Worm (Caenorhabditis elegans) whole organism, L3 larva: ENCODE results near the gene immt-1.

Experiments
- ZK546.5 ChIP-seq: sonication (generic microtip); optimal IDR thresholded peaks from 2 replicates; lab custom pipeline; 2017; ENCODE audit warnings: missing biosample characterization, missing genetic modification characterization
- aly-2 ChIP-seq: fragments of 150-350 bp; optimal IDR thresholded peaks from 2 replicates; lab custom pipeline; 2014; ENCODE audit warnings: missing biosample characterization, missing genetic modification characterization
- elt-2 ChIP-seq: sonication (generic microtip); optimal IDR thresholded peaks from 2 replicates; lab custom pipeline; 2016; ENCODE audit warnings: missing genetic modification reagents, mild to moderate bottlenecking, missing genetic modification characterization, missing compliant biosample characterization
- eor-1 ChIP-seq, 2 experiments: fragments of 150-350 bp; optimal IDR thresholded peaks; 2 replicates each; lab custom pipeline; 2014 to 2018; ENCODE audit warnings: missing biosample characterization in 2 of 2, missing genetic modification characterization in 2 of 2
- fkh-10 ChIP-seq: sonication (generic microtip); optimal IDR thresholded peaks from 2 replicates; lab custom pipeline; 2017; ENCODE audit warnings: missing biosample characterization, missing genetic modification reagents, missing genetic modification characterization
- fkh-2 ChIP-seq: fragments of 150-350 bp; optimal IDR thresholded peaks from 2 replicates; lab custom pipeline; 2014; ENCODE audit warnings: missing biosample characterization, missing genetic modification reagents, missing genetic modification characterization
- fos-1 ChIP-seq: fragments of 150-350 bp; optimal IDR thresholded peaks from 2 replicates; lab custom pipeline; 2014; ENCODE audit warnings: missing biosample characterization, missing genetic modification characterization
- jun-1 ChIP-seq: fragments of 150-350 bp; optimal IDR thresholded peaks from 2 replicates; lab custom pipeline; 2014; ENCODE audit warnings: missing biosample characterization, missing genetic modification reagents, missing genetic modification characterization
- mdl-1 ChIP-seq: fragments of 150-350 bp; optimal IDR thresholded peaks from 2 replicates; lab custom pipeline; 2014; ENCODE audit warnings: missing biosample characterization, missing genetic modification characterization
- mml-1 ChIP-seq: fragments of 150-350 bp; sonication (generic microtip); optimal IDR thresholded peaks from 3 replicates; lab custom pipeline; 2014; ENCODE audit warnings: missing biosample characterization, missing genetic modification characterization
- nhr-12 ChIP-seq: fragments of 150-350 bp; optimal IDR thresholded peaks from 2 replicates; lab custom pipeline; 2014; ENCODE audit warnings: missing biosample characterization, missing genetic modification characterization
- nhr-28 ChIP-seq: fragments of 150-350 bp; optimal IDR thresholded peaks from 2 replicates; lab custom pipeline; 2014; ENCODE audit warnings: missing biosample characterization, missing genetic modification characterization
- nhr-43 ChIP-seq: sonication (generic microtip); optimal IDR thresholded peaks from 2 replicates; lab custom pipeline; 2016; ENCODE audit warnings: mild to moderate bottlenecking, missing genetic modification characterization, missing compliant biosample characterization; ENCODE audit not compliant: poor library complexity, severe bottlenecking
- nhr-77 ChIP-seq: fragments of 150-350 bp; optimal IDR thresholded peaks from 2 replicates; lab custom pipeline; 2014; ENCODE audit warnings: missing biosample characterization, missing genetic modification characterization
- pqm-1 ChIP-seq: fragments of 150-350 bp; optimal IDR thresholded peaks from 2 replicates; lab custom pipeline; 2017; ENCODE audit warnings: missing biosample characterization, missing genetic modification characterization, inconsistent platforms
- skn-1 ChIP-seq: fragments of 150-350 bp; optimal IDR thresholded peaks from 2 replicates; lab custom pipeline; 2014; ENCODE audit warnings: missing biosample characterization, missing genetic modification characterization
- snpc-4 ChIP-seq: fragments of 150-350 bp; optimal IDR thresholded peaks from 2 replicates; lab custom pipeline; 2014; ENCODE audit warnings: missing biosample characterization, missing genetic modification characterization
- unc-39 ChIP-seq: sonication (generic microtip); optimal IDR thresholded peaks from 4 replicates; lab custom pipeline; 2017; ENCODE audit warnings: missing biosample characterization, missing genetic modification characterization
- zag-1 ChIP-seq: fragments of 150-350 bp; optimal IDR thresholded peaks from 2 replicates; lab custom pipeline; 2014; ENCODE audit warnings: missing biosample characterization, missing genetic modification characterization
- ztf-4 ChIP-seq: fragments of 150-350 bp; optimal IDR thresholded peaks from 2 replicates; lab custom pipeline; 2014; ENCODE audit warnings: missing biosample characterization, missing genetic modification characterization

immt-1 gene

DNA sequence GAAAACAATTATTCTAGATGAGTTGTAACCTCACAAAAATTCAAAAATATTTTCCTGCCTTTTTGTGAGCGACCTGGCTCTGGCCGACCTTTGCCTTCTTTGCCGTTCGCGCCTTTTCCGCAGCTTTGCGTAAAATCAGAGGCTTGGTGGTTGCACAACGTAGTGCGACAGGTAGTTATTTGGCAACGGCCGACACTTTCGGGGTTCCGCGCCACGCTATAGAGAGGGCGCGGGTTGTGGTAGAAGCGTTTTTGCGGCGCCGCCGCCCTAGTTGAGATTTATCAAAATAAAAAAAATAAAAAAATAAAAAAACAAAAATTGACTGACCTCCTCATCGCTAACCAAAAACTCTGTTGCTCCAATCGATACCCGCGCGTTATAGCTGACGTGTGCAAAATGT is 23.2 kb downstream of the immt-1 start:
- TF ChIP-seq fkh-10 (GFP tag; lab: Kevin White, UChicago) (no peak), fkh-2 (tag; lab: Kevin White, UChicago) (no peak), jun-1 (tag; lab: Kevin White, UChicago) (no peak), snpc-4 (tag; lab: Kevin White, UChicago) (peak; percentile 26), ZK546.5 (tag; lab: Kevin White, UChicago) (no peak), unc-39 (no peak), nhr-43 (tag; lab: Kevin White, UChicago) (no peak), ztf-4 (no peak), elt-2 (tag; lab: Kevin White, UChicago) (peak; percentile 9)

DNA sequence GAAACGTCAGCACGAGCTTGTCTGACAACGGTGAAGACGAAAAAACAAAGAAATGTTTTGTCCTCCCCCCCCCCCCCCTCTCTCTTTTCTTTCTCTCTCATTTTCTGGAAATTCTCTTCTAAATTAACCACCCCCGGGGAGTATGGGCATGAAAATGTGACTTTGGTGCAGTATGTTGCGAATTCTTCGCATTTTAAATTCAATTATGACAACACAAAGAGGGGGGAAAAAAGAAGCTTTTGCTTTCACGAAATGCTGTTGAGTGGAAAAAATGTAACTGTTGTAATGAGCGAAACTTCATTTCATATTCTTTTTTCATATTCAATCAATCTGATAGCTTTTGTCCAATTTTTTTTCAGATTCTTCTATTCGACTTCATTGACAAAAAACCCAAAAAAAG is 32.6 kb downstream of the immt-1 start:
- TF ChIP-seq nhr-12: no peak
- peak; percentile 79 for TF ChIP-seq fkh-10 (GFP tag; lab: Kevin White, UChicago)
- TF ChIP-seq nhr-28 (tag; lab: Kevin White, UChicago): no peak

DNA sequence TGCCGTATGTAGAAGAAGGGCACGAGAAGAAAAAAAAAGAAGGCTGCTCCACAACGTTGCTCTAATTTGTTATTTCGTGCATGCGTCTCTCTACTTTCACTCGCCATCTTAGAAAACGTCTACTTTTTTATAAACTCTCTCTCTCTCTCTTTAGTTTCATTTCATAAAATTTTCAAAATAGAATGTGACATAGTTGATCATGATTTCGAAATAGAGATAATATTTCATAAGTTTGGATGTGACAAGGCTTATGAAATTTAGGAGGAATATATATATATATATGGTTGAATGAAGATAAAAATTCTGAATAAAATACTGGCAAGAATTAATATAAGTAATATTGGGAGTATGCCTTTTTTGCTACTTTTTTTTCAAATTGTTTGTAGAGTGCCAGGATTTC is 45.9 kb downstream of the immt-1 start:
- no peak for TF ChIP-seq fos-1 (tag; lab: Kevin White, UChicago)
- no peak for TF ChIP-seq unc-39
- TF ChIP-seq nhr-77 (tag; lab: Kevin White, UChicago): no peak
- TF ChIP-seq mdl-1 (tag; lab: Kevin White, UChicago): no peak
- no peak for TF ChIP-seq ztf-4
- no peak for TF ChIP-seq snpc-4 (tag; lab: Kevin White, UChicago)
- TF ChIP-seq mml-1 (tag; lab: Kevin White, UChicago): no peak
- no peak for TF ChIP-seq eor-1 (tag; optimal IDR thresholded peaks at IDR 0.05; lab: Kevin White, UChicago)
- no peak for TF ChIP-seq jun-1 (tag; lab: Kevin White, UChicago)
- no peak for TF ChIP-seq aly-2
- TF ChIP-seq zag-1 (tag; lab: Kevin White, UChicago): no peak

DNA sequence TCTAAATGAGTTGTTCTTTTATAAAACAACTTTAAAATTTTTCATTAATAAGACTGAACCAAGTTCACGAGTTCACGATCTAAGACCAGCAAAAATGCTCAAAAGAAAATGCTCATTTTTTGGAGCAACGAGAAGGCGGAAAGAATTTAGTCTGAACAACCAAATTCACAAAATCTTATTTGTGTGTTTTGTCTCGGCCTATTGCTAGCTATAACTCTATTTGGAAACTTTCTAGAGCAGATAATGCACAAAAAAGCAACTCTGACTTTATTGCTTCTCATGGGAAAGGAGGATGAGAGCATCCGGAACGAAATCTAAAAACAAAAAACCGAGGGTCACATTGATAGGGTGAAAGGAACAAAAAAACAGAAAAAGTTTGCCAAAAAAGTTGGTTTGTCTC is 46.4 kb downstream of the immt-1 start:
- TF ChIP-seq skn-1 (tag; lab: Kevin White, UChicago): no peak
- TF ChIP-seq fkh-10 (GFP tag; lab: Kevin White, UChicago): peak; percentile 52

DNA sequence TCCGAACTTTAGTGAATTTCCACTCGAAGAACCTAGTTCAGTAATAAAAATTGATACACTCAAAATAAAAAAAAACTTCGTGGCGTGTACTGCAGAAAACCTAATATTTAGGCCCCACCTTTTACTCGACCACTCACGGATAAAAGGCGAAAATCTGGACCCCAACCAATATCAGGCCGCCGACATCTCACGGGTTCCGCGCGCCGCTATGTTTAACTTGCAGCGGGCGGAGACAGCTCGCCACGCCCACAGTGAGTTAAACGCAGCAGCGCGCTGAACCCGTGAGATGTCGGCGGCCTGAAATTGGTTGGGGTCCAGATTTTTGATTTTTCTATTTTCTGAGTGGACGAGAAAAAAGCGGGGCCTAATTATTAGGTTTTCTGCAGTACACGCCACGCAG is 54.1 kb downstream of the immt-1 start:
- no peak for TF ChIP-seq pqm-1 (tag; lab: Kevin White, UChicago)
